Fruit fly (Drosophila melanogaster) whole organism, embryonic: Measurements from ENCODE around the gene Pde6.
A peak's percentile ranks its signal among the peaks of the same experiment; 100 is the strongest.

Experiments used
- Abd-B ChIP-seq: fragments of 200-800 bp; sonication (Bioruptor generic); optimal IDR thresholded peaks from 2 replicates; lab custom pipeline; 2018; ENCODE audit warnings: missing biosample characterization, mild to moderate bottlenecking, missing genetic modification characterization, moderate library complexity
- CG10209 ChIP-seq: fragments of 200-800 bp; sonication (Bioruptor generic); optimal IDR thresholded peaks from 3 replicates; lab custom pipeline; 2017; ENCODE audit warnings: missing biosample characterization, mild to moderate bottlenecking, missing genetic modification characterization, missing genetic modification reagents
- CG10267 ChIP-seq: fragments of 200-800 bp; sonication (Bioruptor generic); optimal IDR thresholded peaks from 2 replicates; lab custom pipeline; 2018; ENCODE audit warnings: missing biosample characterization, mild to moderate bottlenecking, missing genetic modification characterization, moderate library complexity
- CG11093 ChIP-seq: fragments of 200-800 bp; sonication (Bioruptor generic); IDR thresholded peaks from 3 replicates; pipeline ENCODE4 v1.3.6; 2022; ENCODE audit warnings: missing biosample characterization, missing genetic modification characterization
- CG12071 ChIP-seq: fragments of 200-800 bp; sonication (Bioruptor generic); optimal IDR thresholded peaks from 3 replicates; lab custom pipeline; 2018; ENCODE audit warnings: missing biosample characterization, mild to moderate bottlenecking, missing genetic modification characterization
- CG2120 ChIP-seq: fragments of 200-800 bp; sonication (Bioruptor generic); optimal IDR thresholded peaks from 3 replicates; lab custom pipeline; 2016; ENCODE audit warnings: missing biosample characterization, missing genetic modification characterization
- CG2202 ChIP-seq: fragments of 200-800 bp; sonication (Bioruptor generic); optimal IDR thresholded peaks from 2 replicates; lab custom pipeline; 2018; ENCODE audit warnings: missing biosample characterization, mild to moderate bottlenecking, missing genetic modification characterization
- CG4282 ChIP-seq: fragments of 200-800 bp; sonication (Bioruptor generic); optimal IDR thresholded peaks from 2 replicates; lab custom pipeline; 2016; ENCODE audit warnings: missing biosample characterization, missing genetic modification characterization
- CG43689 ChIP-seq: fragments of 200-800 bp; sonication (Bioruptor generic); IDR thresholded peaks from 2 replicates; pipeline ENCODE4 v1.3.6; 2022; ENCODE audit warnings: missing biosample characterization, missing genetic modification characterization
- CG6272 ChIP-seq: fragments of 200-800 bp; sonication (Bioruptor generic); IDR thresholded peaks from 2 replicates; pipeline ENCODE4 v1.3.6; 2022; ENCODE audit warnings: missing biosample characterization, missing genetic modification characterization
- CG6654 ChIP-seq: fragments of 200-800 bp; sonication (Bioruptor generic); optimal IDR thresholded peaks from 2 replicates; lab custom pipeline; 2017; ENCODE audit warnings: missing biosample characterization, mild to moderate bottlenecking, missing genetic modification characterization
- CG7357 ChIP-seq: fragments of 200-800 bp; sonication (Bioruptor generic); IDR thresholded peaks from 3 replicates; pipeline ENCODE4 v1.3.6; 2022; ENCODE audit warnings: missing biosample characterization, missing genetic modification characterization
- CG7372 ChIP-seq: fragments of 200-800 bp; sonication (Bioruptor generic); IDR thresholded peaks from 2 replicates; pipeline ENCODE4 v1.3.6; 2022; ENCODE audit warnings: missing biosample characterization, missing genetic modification characterization
- CG8388 ChIP-seq: fragments of 200-800 bp; sonication (Bioruptor generic); optimal IDR thresholded peaks from 2 replicates; lab custom pipeline; 2019; ENCODE audit warnings: missing biosample characterization, mild to moderate bottlenecking, missing genetic modification characterization, moderate library complexity
- CG8478 ChIP-seq: fragments of >200 bp; optimal IDR thresholded peaks from 2 replicates; lab custom pipeline; 2018
- CG8765 ChIP-seq: fragments of 200-800 bp; sonication (Bioruptor generic); IDR thresholded peaks from 2 replicates; pipeline ENCODE4 v1.3.6; 2022; ENCODE audit warnings: missing biosample characterization, missing genetic modification characterization
- CG9876 ChIP-seq: fragments of 200-800 bp; sonication (Bioruptor generic); optimal IDR thresholded peaks from 2 replicates; lab custom pipeline; 2016; ENCODE audit warnings: missing biosample characterization, missing genetic modification characterization
- CG9932 ChIP-seq: fragments of 200-800 bp; sonication (Bioruptor generic); IDR thresholded peaks from 2 replicates; pipeline ENCODE4 v1.3.6; 2022; ENCODE audit warnings: missing biosample characterization, missing genetic modification characterization
- Doc2 ChIP-seq: fragments of 200-800 bp; sonication (Bioruptor generic); IDR thresholded peaks from 2 replicates; pipeline ENCODE4 v1.3.6; 2022; ENCODE audit warnings: missing biosample characterization, missing genetic modification characterization
- Fer3 ChIP-seq: fragments of 200-800 bp; sonication (Bioruptor generic); optimal IDR thresholded peaks from 2 replicates; lab custom pipeline; 2018; ENCODE audit warnings: missing biosample characterization, mild to moderate bottlenecking, missing genetic modification characterization, moderate library complexity
- GATAe ChIP-seq: fragments of 200-800 bp; sonication (Bioruptor generic); conservative IDR thresholded peaks from 2 replicates; pipeline ENCODE4 v1.3.6; 2022; ENCODE audit warnings: missing biosample characterization, missing genetic modification characterization
- Kr ChIP-seq: fragments of 200-800 bp; sonication (Bioruptor generic); optimal IDR thresholded peaks from 2 replicates; lab custom pipeline; 2017; ENCODE audit warnings: missing biosample characterization, mild to moderate bottlenecking, missing genetic modification characterization
- MESR4 ChIP-seq: fragments of 200-800 bp; sonication (Bioruptor generic); optimal IDR thresholded peaks from 2 replicates; lab custom pipeline; 2018; ENCODE audit warnings: missing biosample characterization, mild to moderate bottlenecking, missing genetic modification characterization, moderate library complexity
- Nf-YC ChIP-seq: fragments of 200-800 bp; optimal IDR thresholded peaks from 3 replicates; lab custom pipeline; 2019; ENCODE audit warnings: missing biosample characterization, mild to moderate bottlenecking, missing genetic modification characterization, moderate library complexity
- NfI ChIP-seq: fragments of 200-800 bp; sonication (Bioruptor generic); optimal IDR thresholded peaks from 3 replicates; lab custom pipeline; 2018; ENCODE audit warnings: missing biosample characterization, mild to moderate bottlenecking, missing genetic modification characterization, moderate library complexity
- Oaz ChIP-seq: fragments of 200-800 bp; sonication (Bioruptor generic); IDR thresholded peaks from 2 replicates; pipeline ENCODE4 v1.3.6; 2022; ENCODE audit warnings: missing biosample characterization, missing genetic modification characterization
- Opbp ChIP-seq: fragments of 200-800 bp; sonication (Bioruptor generic); IDR thresholded peaks from 3 replicates; pipeline ENCODE4 v1.3.6; 2022; ENCODE audit warnings: missing biosample characterization, missing genetic modification characterization; ENCODE audit not compliant: partially characterized antibody
- Pdp1 ChIP-seq, 2 experiments: fragments of 200-800 bp; sonication (Bioruptor generic); optimal IDR thresholded peaks; 3 replicates each; lab custom pipeline; 2016; ENCODE audit warnings: missing biosample characterization in 2 of 2, missing genetic modification characterization in 2 of 2, mild to moderate bottlenecking in 1 of 2, moderate library complexity in 1 of 2
- dan ChIP-seq: fragments of 200-800 bp; sonication (Bioruptor generic); IDR thresholded peaks from 2 replicates; pipeline ENCODE4 v1.3.6; 2022; ENCODE audit warnings: missing biosample characterization, missing genetic modification characterization
- disco-r ChIP-seq: fragments of 200-800 bp; sonication (Bioruptor generic); optimal IDR thresholded peaks from 2 replicates; lab custom pipeline; 2016; ENCODE audit warnings: missing biosample characterization, missing genetic modification characterization
- fd96Cb ChIP-seq: fragments of 200-800 bp; sonication (Bioruptor generic); optimal IDR thresholded peaks from 2 replicates; lab custom pipeline; 2018; ENCODE audit warnings: missing biosample characterization, mild to moderate bottlenecking, missing genetic modification characterization, moderate library complexity
- gfzf ChIP-seq: fragments of 200-800 bp; sonication (Bioruptor generic); optimal IDR thresholded peaks from 2 replicates; lab custom pipeline; 2016; ENCODE audit warnings: missing biosample characterization, mild to moderate bottlenecking, missing genetic modification characterization, moderate library complexity
- gsb-n ChIP-seq: fragments of 200-800 bp; sonication (Bioruptor generic); optimal IDR thresholded peaks from 3 replicates; lab custom pipeline; 2018; ENCODE audit warnings: missing biosample characterization, mild to moderate bottlenecking, missing genetic modification characterization
- h ChIP-seq: fragments of >200 bp; optimal IDR thresholded peaks from 2 replicates; lab custom pipeline; 2017
- hb ChIP-seq: fragments of 200-800 bp; sonication (Bioruptor generic); IDR thresholded peaks from 3 replicates; pipeline ENCODE4 v1.3.6; 2022; ENCODE audit warnings: missing biosample characterization, missing genetic modification characterization; ENCODE audit not compliant: partially characterized antibody
- jing ChIP-seq: fragments of 200-800 bp; sonication (Bioruptor generic); optimal IDR thresholded peaks from 2 replicates; lab custom pipeline; 2018; ENCODE audit warnings: missing biosample characterization, mild to moderate bottlenecking, missing genetic modification characterization
- kah ChIP-seq: fragments of 200-800 bp; sonication (Bioruptor generic); optimal IDR thresholded peaks from 2 replicates; lab custom pipeline; 2018; ENCODE audit warnings: missing biosample characterization, mild to moderate bottlenecking, missing genetic modification characterization
- kay ChIP-seq: fragments of 200-800 bp; sonication (Bioruptor generic); optimal IDR thresholded peaks from 2 replicates; lab custom pipeline; 2016; ENCODE audit warnings: missing biosample characterization, missing genetic modification characterization
- mirr ChIP-seq: fragments of 200-800 bp; sonication (Bioruptor generic); optimal IDR thresholded peaks from 3 replicates; lab custom pipeline; 2018; ENCODE audit warnings: missing biosample characterization, mild to moderate bottlenecking, missing genetic modification characterization
- pho ChIP-seq: fragments of 200-800 bp; sonication (Bioruptor generic); optimal IDR thresholded peaks from 2 replicates; lab custom pipeline; 2016; ENCODE audit warnings: missing biosample characterization, missing genetic modification characterization
- pum ChIP-seq: fragments of 200-800 bp; sonication (Bioruptor generic); optimal IDR thresholded peaks from 2 replicates; lab custom pipeline; 2016; ENCODE audit warnings: missing biosample characterization, missing genetic modification characterization
- ro ChIP-seq: fragments of 200-800 bp; sonication (Bioruptor generic); IDR thresholded peaks from 2 replicates; pipeline ENCODE4 v1.3.6; 2022; ENCODE audit warnings: missing biosample characterization, missing genetic modification characterization
- salm ChIP-seq: fragments of 200-800 bp; sonication (Bioruptor generic); optimal IDR thresholded peaks from 2 replicates; lab custom pipeline; 2018; ENCODE audit warnings: missing biosample characterization, mild to moderate bottlenecking, missing genetic modification characterization
- stc ChIP-seq: fragments of 200-800 bp; sonication (Bioruptor generic); IDR thresholded peaks from 2 replicates; pipeline ENCODE4 v1.3.6; 2022; ENCODE audit warnings: missing biosample characterization, missing genetic modification characterization
- stwl ChIP-seq: fragments of 200-800 bp; sonication (Bioruptor generic); optimal IDR thresholded peaks from 3 replicates; lab custom pipeline; 2018; ENCODE audit warnings: missing biosample characterization, mild to moderate bottlenecking, missing genetic modification characterization, moderate library complexity
- trem ChIP-seq: fragments of 200-800 bp; optimal IDR thresholded peaks from 3 replicates; lab custom pipeline; 2019; ENCODE audit warnings: missing biosample characterization, mild to moderate bottlenecking, missing genetic modification characterization, moderate library complexity
- vnd ChIP-seq: fragments of 200-800 bp; sonication (Bioruptor generic); IDR thresholded peaks from 3 replicates; pipeline ENCODE4 v1.3.6; 2022; ENCODE audit warnings: missing biosample characterization, missing genetic modification characterization; ENCODE audit not compliant: partially characterized antibody
- wek ChIP-seq: fragments of 200-800 bp; sonication (Bioruptor generic); optimal IDR thresholded peaks from 3 replicates; lab custom pipeline; 2018; ENCODE audit warnings: missing biosample characterization, mild to moderate bottlenecking, missing genetic modification characterization, moderate library complexity
- zen ChIP-seq: fragments of 200-800 bp; sonication (Bioruptor generic); optimal IDR thresholded peaks from 3 replicates; lab custom pipeline; 2018; ENCODE audit warnings: missing biosample characterization, mild to moderate bottlenecking, missing genetic modification characterization, moderate library complexity

Pde6 gene

DNA sequence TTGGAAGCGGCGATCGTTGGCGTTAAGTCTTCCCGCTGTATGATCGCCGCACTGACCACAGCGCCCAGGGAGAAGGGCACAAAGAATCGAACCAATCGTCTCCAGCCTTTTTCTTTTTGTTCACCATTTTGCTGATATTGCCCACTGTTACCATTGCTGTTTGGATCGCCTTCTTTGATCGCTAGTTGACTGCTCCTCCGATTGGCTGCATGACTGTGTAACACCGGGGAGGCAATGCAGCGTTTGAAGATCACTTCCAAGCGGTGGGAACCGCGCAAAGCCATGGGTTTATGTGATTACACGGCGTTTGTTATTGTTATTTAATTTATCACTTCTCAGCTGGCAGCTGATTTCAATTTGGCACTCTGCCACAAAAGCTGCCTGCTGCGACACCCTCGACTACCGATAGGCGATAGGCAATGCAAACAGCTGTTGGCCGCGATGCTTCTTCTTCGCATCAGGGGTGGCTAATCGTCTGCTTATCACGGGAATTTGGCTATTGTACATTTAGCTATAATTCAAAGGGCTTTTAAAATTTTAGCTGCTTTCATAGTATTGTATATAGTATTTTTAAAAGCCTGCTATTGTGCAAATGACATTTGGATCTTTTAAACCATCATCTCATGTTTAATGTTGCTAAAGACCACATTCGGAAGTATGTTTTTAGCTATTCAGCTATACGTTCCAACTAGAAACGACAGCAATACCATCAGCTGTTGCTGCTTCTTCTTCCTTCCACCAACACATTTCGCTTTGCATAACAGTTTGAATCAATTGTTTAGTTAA lies 46.8 kb downstream of the Pde6 start, which contains the start of the genes HtrA2 and mRpL11 (continued):
- TF ChIP-seq pho (GFP tag; lab: Kevin White, UChicago) = peak; percentile 65
- TF ChIP-seq CG10209 (GFP tag; lab: Kevin White, UChicago) = peak; percentile 41
- TF ChIP-seq stwl = peak; percentile 81
- no peak for TF ChIP-seq CG43689 (GFP tag; lab: Robert Waterston, UW)
- 0 out of 3 replicates have a peak, but pooled peaks have one; percentile 35 for TF ChIP-seq vnd
- no peak for TF ChIP-seq salm (tag; lab: Kevin White, UChicago)
- TF ChIP-seq kah (GFP tag; lab: Kevin White, UChicago) = no peak
- peak; percentile 30; the same call in 1 of the 2 replicates for TF ChIP-seq CG6272
- TF ChIP-seq CG6654 (GFP tag; lab: Kevin White, UChicago) = no peak
- peak; percentile 52 for TF ChIP-seq Fer3
- peak; percentile 50 for TF ChIP-seq NfI (GFP tag; lab: Kevin White, UChicago)
- TF ChIP-seq CG2120 = peak; percentile 85
- TF ChIP-seq Pdp1 (GFP tag; optimal IDR thresholded peaks at IDR 0.05; lab: Kevin White, UChicago) = peak; percentile 63 to 98
- no peak for TF ChIP-seq Nf-YC
- TF ChIP-seq Oaz (GFP tag; lab: Robert Waterston, UW) = no peak
- TF ChIP-seq CG2202 (tag; lab: Kevin White, UChicago) = peak; percentile 1
- no peak for TF ChIP-seq h (lab: Kevin White, UChicago)
- no peak for TF ChIP-seq Doc2 (GFP tag; lab: Robert Waterston, UW)
- peak; percentile 84 for TF ChIP-seq CG9932 (GFP tag; lab: Robert Waterston, UW)
- TF ChIP-seq trem (tag; lab: Kevin White, UChicago) = peak; percentile 58
- no peak for TF ChIP-seq CG12071 (GFP tag; lab: Kevin White, UChicago)
- TF ChIP-seq GATAe (GFP tag; lab: Robert Waterston, UW) = no peak
- TF ChIP-seq mirr (GFP tag; lab: Kevin White, UChicago) = peak; percentile 28
- TF ChIP-seq gfzf (GFP tag; lab: Kevin White, UChicago) = peak; percentile 6
- TF ChIP-seq stc (GFP tag; lab: Robert Waterston, UW) = no peak
- TF ChIP-seq gsb-n (tag; lab: Kevin White, UChicago) = peak; percentile 70
- peak; percentile 51; the same call in 1 of the 2 replicates for TF ChIP-seq CG7372 (GFP tag; lab: Robert Waterston, UW)
- TF ChIP-seq ro (GFP tag; lab: Robert Waterston, UW) = no peak
- peak; percentile 52; the same call in 1 of the 3 replicates for TF ChIP-seq CG7357 (GFP tag; lab: Robert Waterston, UW)
- no peak for TF ChIP-seq CG4282 (GFP tag; lab: Kevin White, UChicago)
- TF ChIP-seq CG8388 (GFP tag; lab: Kevin White, UChicago) = peak; percentile 37
- peak; percentile 71 for TF ChIP-seq zen (tag; lab: Kevin White, UChicago)
- 0 out of 2 replicates have a peak, but pooled peaks have one; percentile 17 for TF ChIP-seq CG8765
- no peak for TF ChIP-seq hb (GFP tag; lab: Robert Waterston, UW)
- peak; percentile 77 for TF ChIP-seq CG10267 (tag; lab: Kevin White, UChicago)
- peak; percentile 21 for TF ChIP-seq pum (GFP tag; lab: Kevin White, UChicago)
- TF ChIP-seq CG8478 (lab: Kevin White, UChicago) = no peak
- peak; percentile 3 for TF ChIP-seq kay (GFP tag; lab: Kevin White, UChicago)
- TF ChIP-seq wek (GFP tag; lab: Kevin White, UChicago) = no peak
- no peak for TF ChIP-seq jing (GFP tag; lab: Kevin White, UChicago)
- TF ChIP-seq fd96Cb (tag; lab: Kevin White, UChicago) = peak; percentile 19
- TF ChIP-seq disco-r (GFP tag; lab: Kevin White, UChicago) = peak; percentile 40
- 0 out of 3 replicates have a peak, but pooled peaks have one; percentile 22 for TF ChIP-seq CG11093
- no peak for TF ChIP-seq dan (GFP tag; lab: Robert Waterston, UW)
- TF ChIP-seq Abd-B (GFP tag; lab: Kevin White, UChicago) = peak; percentile 72
- TF ChIP-seq CG9876 (GFP tag; lab: Kevin White, UChicago) = no peak
- TF ChIP-seq Opbp (GFP tag; lab: Robert Waterston, UW) = peak; percentile 64; the same call in 1 of the 3 replicates
- no peak for TF ChIP-seq Kr (GFP tag; lab: Kevin White, UChicago)
- peak; percentile 31 for TF ChIP-seq MESR4 (GFP tag; lab: Kevin White, UChicago)
